Worm (Caenorhabditis elegans): Measurements from ENCODE around the gene nlp-3.

The nlp-3 gene

DNA sequence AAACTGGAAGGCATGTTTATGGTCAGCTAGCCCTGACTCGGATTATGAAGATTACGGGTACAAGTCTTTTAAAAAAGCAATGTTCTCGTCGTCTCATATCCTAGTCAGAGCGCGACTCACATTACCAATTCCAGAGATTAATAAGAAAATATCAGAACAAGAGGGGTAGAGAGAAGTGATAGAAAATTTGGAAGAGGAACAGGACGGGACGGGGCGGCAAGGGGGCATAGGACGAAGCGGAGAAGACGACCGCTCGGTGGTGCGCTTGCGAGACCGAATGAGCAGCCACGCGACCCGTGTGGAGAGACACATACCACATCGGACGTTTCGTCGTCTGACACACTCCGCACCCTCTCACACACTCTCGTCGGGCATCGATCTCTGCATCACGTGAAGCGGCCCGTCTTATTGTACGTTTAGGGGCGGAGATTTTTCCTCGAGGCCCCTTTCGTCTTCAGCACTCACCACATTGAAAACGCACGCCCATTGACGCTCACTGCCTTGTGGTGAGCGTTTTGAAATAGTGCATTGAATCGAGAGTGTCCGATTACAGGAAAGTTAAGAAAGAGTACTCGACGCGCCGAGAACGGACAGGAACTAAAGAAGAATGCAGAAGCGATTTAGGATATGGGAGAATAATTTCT lies 33.1 kb downstream of the nlp-3 start (continued):
- peak; percentile 87 for TF ChIP-seq unc-42 (tag; optimal IDR thresholded peaks at IDR 0.05)
- TF ChIP-seq ceh-45 (GFP tag; IDR thresholded peaks at IDR 0.05) = no peak
- peak; percentile 99 for TF ChIP-seq hlh-30 (tag; optimal IDR thresholded peaks at IDR 0.05; ENCODE audit: insufficient read depth)
- TF ChIP-seq zip-5 (tag; optimal IDR thresholded peaks at IDR 0.05) = no peak
- peak; percentile 68 for TF ChIP-seq hlh-8 (tag; optimal IDR thresholded peaks at IDR 0.05)
- TF ChIP-seq syd-9 (tag; optimal IDR thresholded peaks at IDR 0.05) = peak; percentile 80
- peak; percentile 92 for TF ChIP-seq ceh-22 (tag; optimal IDR thresholded peaks at IDR 0.05)
- peak; percentile 17 for TF ChIP-seq tbx-7 (tag; optimal IDR thresholded peaks at IDR 0.05)
- TF ChIP-seq eyg-1 (tag; optimal IDR thresholded peaks at IDR 0.05) = peak; percentile 63
- TF ChIP-seq T23F11.4 (GFP tag; optimal IDR thresholded peaks at IDR 0.05) = no peak
- TF ChIP-seq unc-55 (GFP tag; optimal IDR thresholded peaks at IDR 0.05) = peak; percentile 97
- TF ChIP-seq Y22D7AL.16 (tag; optimal IDR thresholded peaks at IDR 0.05) = no peak
- no peak for TF ChIP-seq ceh-30 (tag; optimal IDR thresholded peaks at IDR 0.05)
- peak; percentile 77 for TF ChIP-seq sdc-2 (tag; optimal IDR thresholded peaks at IDR 0.05)
- peak; percentile 35 for TF ChIP-seq pax-1 (tag; optimal IDR thresholded peaks at IDR 0.05)
- TF ChIP-seq mec-3 (tag; optimal IDR thresholded peaks at IDR 0.05; ENCODE audit: borderline replicate concordance) = no peak
- no peak for TF ChIP-seq unc-86 (tag; optimal IDR thresholded peaks at IDR 0.05)
- no peak for TF ChIP-seq elt-2 (tag; optimal IDR thresholded peaks at IDR 0.05)
- TF ChIP-seq ceh-18 (tag; optimal IDR thresholded peaks at IDR 0.05) = peak; percentile 97
- TF ChIP-seq madf-2 (tag; optimal IDR thresholded peaks at IDR 0.05) = peak; percentile 36
- peak; percentile 78 for TF ChIP-seq F13H6.1 (tag; optimal IDR thresholded peaks at IDR 0.05)
- peak; percentile 67 for TF ChIP-seq C08G9.2 (tag; optimal IDR thresholded peaks at IDR 0.05)
- peak; percentile 93 for TF ChIP-seq tbx-2 (tag; optimal IDR thresholded peaks at IDR 0.05)
- TF ChIP-seq fax-1 (tag; optimal IDR thresholded peaks at IDR 0.05) = peak; percentile 26
- TF ChIP-seq dmd-4 (tag; optimal IDR thresholded peaks at IDR 0.05; ENCODE audit: borderline replicate concordance) = peak; percentile 10
- TF ChIP-seq nhr-11 (tag; optimal IDR thresholded peaks at IDR 0.05) = no peak
- TF ChIP-seq ceh-19 (GFP tag; optimal IDR thresholded peaks at IDR 0.05) = peak; percentile 61
- TF ChIP-seq gmeb-2 (tag; optimal IDR thresholded peaks at IDR 0.05) = peak; percentile 16
- TF ChIP-seq sox-4 (tag; optimal IDR thresholded peaks at IDR 0.05) = no peak
- TF ChIP-seq lim-6 (tag; optimal IDR thresholded peaks at IDR 0.05) = peak; percentile 51
- no peak for TF ChIP-seq elt-4 (tag; optimal IDR thresholded peaks at IDR 0.05)
- peak; percentile 98 for TF ChIP-seq ceh-31 (tag; optimal IDR thresholded peaks at IDR 0.05)
- no peak for TF ChIP-seq ceh-24 (tag; optimal IDR thresholded peaks at IDR 0.05)
- peak; percentile 27 for TF ChIP-seq fkh-6 (tag; optimal IDR thresholded peaks at IDR 0.05)
- TF ChIP-seq hlh-6 (tag; optimal IDR thresholded peaks at IDR 0.05) = peak; percentile 71
- TF ChIP-seq pqm-1 (tag; optimal IDR thresholded peaks at IDR 0.05) = peak; percentile 19
- peak; percentile 63 for TF ChIP-seq pag-3 (tag; optimal IDR thresholded peaks at IDR 0.05; ENCODE audit: borderline replicate concordance)
- TF ChIP-seq fkh-10 (GFP tag; optimal IDR thresholded peaks at IDR 0.05) = no peak
- peak; percentile 82 for TF ChIP-seq dve-1 (tag; optimal IDR thresholded peaks at IDR 0.05)
- TF ChIP-seq lin-11 (tag; optimal IDR thresholded peaks at IDR 0.05) = no peak
- TF ChIP-seq odd-2 (tag; optimal IDR thresholded peaks at IDR 0.05) = no peak
- TF ChIP-seq ceh-2 (tag; optimal IDR thresholded peaks at IDR 0.05) = peak; percentile 61
- no peak for TF ChIP-seq pha-2 (tag; optimal IDR thresholded peaks at IDR 0.05)
- no peak for TF ChIP-seq nhr-232 (tag; optimal IDR thresholded peaks at IDR 0.05)

Data from whole organism, late embryonic.